Fruit fly (Drosophila melanogaster) whole organism, embryonic: ENCODE measurements around the gene CG14947.

Experiments used
- Abd-B ChIP-seq: fragments of 200-800 bp; sonication (Bioruptor generic); optimal IDR thresholded peaks from 2 replicates; lab custom pipeline; 2018; ENCODE audit warnings: missing biosample characterization, mild to moderate bottlenecking, missing genetic modification characterization, moderate library complexity
- CG11398 ChIP-seq: fragments of 200-800 bp; sonication (Bioruptor generic); optimal IDR thresholded peaks from 2 replicates; lab custom pipeline; 2016; ENCODE audit warnings: missing biosample characterization, missing genetic modification characterization
- CG12236 ChIP-seq: fragments of 200-800 bp; sonication (Bioruptor generic); optimal IDR thresholded peaks from 2 replicates; lab custom pipeline; 2016; ENCODE audit warnings: missing biosample characterization, missing genetic modification characterization
- CG16863 ChIP-seq: fragments of 200-800 bp; sonication (Bioruptor generic); optimal IDR thresholded peaks from 3 replicates; lab custom pipeline; 2016; ENCODE audit warnings: missing biosample characterization, missing genetic modification characterization
- CG1792 ChIP-seq: fragments of 200-800 bp; sonication (Bioruptor generic); optimal IDR thresholded peaks from 2 replicates; lab custom pipeline; 2016; ENCODE audit warnings: missing biosample characterization, missing genetic modification characterization
- CG2875 ChIP-seq: fragments of 200-800 bp; sonication (Bioruptor generic); optimal IDR thresholded peaks from 2 replicates; lab custom pipeline; 2017; ENCODE audit warnings: missing biosample characterization, mild to moderate bottlenecking, missing genetic modification characterization, missing genetic modification reagents
- CG6854 ChIP-seq: fragments of 200-800 bp; sonication (Bioruptor generic); optimal IDR thresholded peaks from 3 replicates; lab custom pipeline; 2017; ENCODE audit warnings: missing biosample characterization, mild to moderate bottlenecking, missing genetic modification characterization
- Mad ChIP-seq: fragments of 200-800 bp; sonication (Bioruptor generic); optimal IDR thresholded peaks from 2 replicates; lab custom pipeline; 2016; ENCODE audit warnings: missing biosample characterization, missing genetic modification characterization
- fru ChIP-seq: fragments of >200 bp; optimal IDR thresholded peaks from 2 replicates; lab custom pipeline; 2017
- nerfin-2 ChIP-seq: fragments of 200-800 bp; sonication (Bioruptor generic); IDR thresholded peaks from 2 replicates; pipeline ENCODE4 v1.3.6; 2022; ENCODE audit warnings: missing biosample characterization, missing genetic modification characterization; ENCODE audit not compliant: partially characterized antibody
- nom ChIP-seq: fragments of 200-800 bp; sonication (Bioruptor generic); optimal IDR thresholded peaks from 2 replicates; lab custom pipeline; 2017; ENCODE audit warnings: missing biosample characterization, missing genetic modification characterization, mild to moderate bottlenecking, moderate library complexity, missing genetic modification reagents
- tll ChIP-seq, 2 experiments: fragments of 200-800 bp in 1 of 2; fragments of >200 bp in 1 of 2; sonication (Bioruptor generic) in 1 of 2; optimal IDR thresholded peaks; 2 replicates each; lab custom pipeline; 2017 to 2019; ENCODE audit warnings: missing biosample characterization in 2 of 2, missing genetic modification characterization in 2 of 2, mild to moderate bottlenecking in 1 of 2, moderate library complexity in 1 of 2
- wor ChIP-seq: fragments of 200-800 bp; sonication (Bioruptor generic); IDR thresholded peaks from 2 replicates; pipeline ENCODE4 v1.3.6; 2022; ENCODE audit warnings: missing biosample characterization, missing genetic modification characterization

DNA sequence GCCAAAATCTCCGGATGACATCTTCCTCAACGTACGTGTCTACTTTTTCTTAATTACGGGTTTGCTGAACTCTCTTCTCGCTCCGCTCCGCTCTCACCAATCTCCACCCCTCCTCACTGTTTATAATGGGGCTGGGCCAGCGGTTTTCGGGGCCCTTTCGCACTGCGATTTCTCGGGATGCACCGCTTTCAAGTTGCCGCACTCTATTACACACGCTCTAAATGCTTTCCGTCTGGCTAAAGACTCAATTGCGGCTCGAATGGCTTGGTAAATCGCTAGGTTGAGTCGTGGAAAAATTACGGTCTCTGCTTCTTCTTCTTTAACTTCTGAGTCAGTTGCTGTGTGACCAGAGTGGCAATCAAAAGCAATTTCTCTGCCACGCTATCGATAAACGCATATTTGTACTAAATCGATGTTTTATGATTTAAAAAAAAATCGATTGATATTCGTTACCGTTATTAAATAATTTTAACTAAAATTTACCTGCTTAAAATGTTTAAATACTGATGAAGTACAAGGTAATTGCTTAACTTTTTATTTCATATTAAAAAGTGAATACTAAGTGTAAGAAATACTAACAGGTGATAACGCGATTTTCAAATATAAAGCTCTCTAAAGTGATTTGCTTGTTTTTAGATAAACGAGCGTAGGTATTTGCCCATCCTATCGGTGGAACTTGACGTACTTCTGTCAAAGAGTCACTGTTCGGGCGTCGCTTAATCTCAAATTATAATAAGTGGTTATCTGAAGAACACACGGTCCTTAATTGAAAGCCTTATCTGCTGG, 33.1 kb downstream of the CG14947 start, which contains the start of the genes Rab6 and Phae1:
- TF ChIP-seq fru (lab: Kevin White, UChicago), result no peak
- no peak for TF ChIP-seq CG16863 (GFP tag; lab: Kevin White, UChicago)
- TF ChIP-seq CG12236, result no peak
- TF ChIP-seq nerfin-2 (GFP tag; lab: Robert Waterston, UW), result peak; percentile 63; the same call in 1 of the 2 replicates
- no peak for TF ChIP-seq CG6854 (GFP tag; lab: Kevin White, UChicago)
- no peak for TF ChIP-seq CG2875 (GFP tag; lab: Kevin White, UChicago)
- TF ChIP-seq CG11398 (GFP tag; lab: Kevin White, UChicago), result no peak
- no peak for TF ChIP-seq Mad (GFP tag; lab: Kevin White, UChicago)
- no peak for TF ChIP-seq wor (GFP tag; lab: Robert Waterston, UW)
- TF ChIP-seq nom (GFP tag; lab: Kevin White, UChicago), result peak; percentile 20
- peak in 1 of 2 experiments; percentile 40 for TF ChIP-seq tll (GFP tag; optimal IDR thresholded peaks at IDR 0.05; lab: Kevin White, UChicago)
- TF ChIP-seq CG1792 (GFP tag; lab: Kevin White, UChicago), result no peak
- no peak for TF ChIP-seq Abd-B (GFP tag; lab: Kevin White, UChicago)
